Fruit fly (Drosophila melanogaster): ENCODE data around the gene CG1529.

The CG1529 gene

dm6 chrX:21053099-21053715 lies 21.5 kb upstream of the CG1529 start (continued):
- TF ChIP-seq CG7928 (GFP tag; optimal IDR thresholded peaks at IDR 0.05) (peak; percentile 89), CG12744 (GFP tag; optimal IDR thresholded peaks at IDR 0.05) (peak; percentile 24), pnt (GFP tag; optimal IDR thresholded peaks at IDR 0.05) (no peak), CG7963 (GFP tag; IDR thresholded peaks at IDR 0.05; ENCODE audit: partially characterized antibody) (peak; percentile 61; the same call in 1 of the 3 replicates), CG17359 (tag; optimal IDR thresholded peaks at IDR 0.05) (peak; percentile 70), CG12942 (GFP tag; optimal IDR thresholded peaks at IDR 0.05) (peak; percentile 56), D (optimal IDR thresholded peaks at IDR 0.05) (no peak), D (GFP tag; optimal IDR thresholded peaks at IDR 0.05) (peak; percentile 59), Xrp1 (GFP tag; IDR thresholded peaks at IDR 0.05) (no peak), Doc3 (GFP tag; IDR thresholded peaks at IDR 0.05; ENCODE audit: partially characterized antibody) (peak; percentile 62), hbn (GFP tag; IDR thresholded peaks at IDR 0.05; ENCODE audit: partially characterized antibody) (peak; percentile 66), danr (GFP tag; IDR thresholded peaks at IDR 0.05) (no peak), jing (GFP tag; optimal IDR thresholded peaks at IDR 0.05) (no peak), fu2 (GFP tag; optimal IDR thresholded peaks at IDR 0.05) (peak; percentile 70), Adf1 (GFP tag; IDR thresholded peaks at IDR 0.05) (peak; percentile 44), yki (optimal IDR thresholded peaks at IDR 0.05) (no peak), CG4360 (GFP tag; IDR thresholded peaks at IDR 0.05) (peak; percentile 55; the same call in 1 of the 2 replicates), CG10654 (GFP tag; optimal IDR thresholded peaks at IDR 0.05) (peak; percentile 51), Ptx1 (GFP tag; IDR thresholded peaks at IDR 0.05) (peak; percentile 63), CG18599 (GFP tag; optimal IDR thresholded peaks at IDR 0.05) (peak; percentile 85), HLH4C (GFP tag; IDR thresholded peaks at IDR 0.05; ENCODE audit: partially characterized antibody) (peak; percentile 83), tgo (GFP tag; IDR thresholded peaks at IDR 0.05) (peak; percentile 43; the same call in 2 of the 3 replicates), sens (GFP tag) (peak; percentile 92), gce (GFP tag; IDR thresholded peaks at IDR 0.05) (peak; percentile 87), CG7839 (tag; optimal IDR thresholded peaks at IDR 0.05) (peak; percentile 70), CG15514 (GFP tag; optimal IDR thresholded peaks at IDR 0.05) (peak; percentile 89), Six4 (GFP tag; optimal IDR thresholded peaks at IDR 0.05) (peak; percentile 63), CG3281 (GFP tag; optimal IDR thresholded peaks at IDR 0.05) (peak; percentile 88), cwo (GFP tag; optimal IDR thresholded peaks at IDR 0.05) (peak; percentile 63), Nf-YB (GFP tag; optimal IDR thresholded peaks at IDR 0.05) (peak; percentile 52), NK7.1 (GFP tag; optimal IDR thresholded peaks at IDR 0.05) (peak; percentile 54), Trl (optimal IDR thresholded peaks at IDR 0.05) (no peak), Trl (GFP tag; optimal IDR thresholded peaks at IDR 0.05) (peak; percentile 72), ERR (GFP tag; optimal IDR thresholded peaks at IDR 0.05) (peak; percentile 62), CG9437 (GFP tag; optimal IDR thresholded peaks at IDR 0.05) (peak; percentile 48), CG3065 (GFP tag; optimal IDR thresholded peaks at IDR 0.05) (peak; percentile 56), CG18619 (GFP tag; optimal IDR thresholded peaks at IDR 0.05) (peak; percentile 83), B-H2 (GFP tag; optimal IDR thresholded peaks at IDR 0.05) (peak; percentile 91), lbe (GFP tag; optimal IDR thresholded peaks at IDR 0.05) (peak; percentile 50), crc (GFP tag; optimal IDR thresholded peaks at IDR 0.05) (peak; percentile 22), Gsc (GFP tag; IDR thresholded peaks at IDR 0.05) (no peak), Fer3 (tag; optimal IDR thresholded peaks at IDR 0.05) (peak; percentile 84), CG17385 (GFP tag; optimal IDR thresholded peaks at IDR 0.05) (peak; percentile 94), nau (GFP tag; optimal IDR thresholded peaks at IDR 0.05) (peak; percentile 84), vvl (GFP tag; IDR thresholded peaks at IDR 0.05) (peak; percentile 86), CG12236 (GFP tag; optimal IDR thresholded peaks at IDR 0.05) (peak; percentile 73), row (GFP tag; IDR thresholded peaks at IDR 0.05) (peak; percentile 67), CG1647 (GFP tag; optimal IDR thresholded peaks at IDR 0.05) (peak; percentile 63), Meics (GFP tag; optimal IDR thresholded peaks at IDR 0.05) (peak; percentile 86)

All from whole organism, embryonic.